Fruit fly (Drosophila melanogaster) whole organism, prepupa: ENCODE data around the gene CG32554.
A peak's percentile ranks its signal among the peaks of the same experiment; 100 is the strongest.

Source experiments
- Blimp-1 ChIP-seq: fragments of 200-800 bp; sonication (Bioruptor generic); optimal IDR thresholded peaks from 3 replicates; lab custom pipeline; 2017; ENCODE audit warnings: missing biosample characterization, missing genetic modification characterization, mild to moderate bottlenecking, moderate library complexity, missing genetic modification reagents
- CG10631 ChIP-seq: fragments of 200-800 bp; sonication (Bioruptor generic); optimal IDR thresholded peaks from 2 replicates; lab custom pipeline; 2016; ENCODE audit warnings: missing biosample characterization, missing genetic modification characterization
- CG10669 ChIP-seq: fragments of 200-800 bp; sonication (Bioruptor generic); optimal IDR thresholded peaks from 3 replicates; lab custom pipeline; 2018; ENCODE audit warnings: missing biosample characterization, mild to moderate bottlenecking, missing genetic modification characterization, moderate library complexity
- CG11294 ChIP-seq: fragments of 200-800 bp; sonication (Bioruptor generic); IDR thresholded peaks from 2 replicates; pipeline ENCODE4 v1.3.6; 2022; ENCODE audit warnings: missing biosample characterization, missing genetic modification characterization
- CG11762 ChIP-seq: fragments of 200-800 bp; sonication (Bioruptor generic); optimal IDR thresholded peaks from 3 replicates; lab custom pipeline; 2016; ENCODE audit warnings: missing biosample characterization, missing genetic modification characterization; ENCODE audit not compliant: insufficient read depth
- CG15336 ChIP-seq: fragments of 200-800 bp; sonication (Bioruptor generic); IDR thresholded peaks from 2 replicates; pipeline ENCODE4 v1.3.6; 2022; ENCODE audit warnings: missing biosample characterization, missing genetic modification characterization
- CG1621 ChIP-seq: fragments of 200-800 bp; sonication (Bioruptor generic); optimal IDR thresholded peaks from 3 replicates; lab custom pipeline; 2018; ENCODE audit warnings: missing biosample characterization, mild to moderate bottlenecking, missing genetic modification characterization
- CG16779 ChIP-seq: fragments of 200-800 bp; sonication (Bioruptor generic); optimal IDR thresholded peaks from 3 replicates; lab custom pipeline; 2017; ENCODE audit warnings: missing biosample characterization, mild to moderate bottlenecking, missing genetic modification characterization
- CG32006 ChIP-seq: fragments of 200-800 bp; sonication (Bioruptor generic); optimal IDR thresholded peaks from 3 replicates; lab custom pipeline; 2017; ENCODE audit warnings: missing biosample characterization, mild to moderate bottlenecking, missing genetic modification characterization
- CG3919 ChIP-seq: fragments of 200-800 bp; sonication (Bioruptor generic); optimal IDR thresholded peaks from 3 replicates; lab custom pipeline; 2016; ENCODE audit warnings: missing biosample characterization, missing genetic modification characterization
- CG4318 ChIP-seq: fragments of 200-800 bp; sonication (Bioruptor generic); optimal IDR thresholded peaks from 3 replicates; lab custom pipeline; 2017; ENCODE audit warnings: missing biosample characterization, mild to moderate bottlenecking, missing genetic modification characterization
- CG6163 ChIP-seq: fragments of 200-800 bp; sonication (Bioruptor generic); IDR thresholded peaks from 3 replicates; pipeline ENCODE4 v1.3.6; 2022; ENCODE audit warnings: missing biosample characterization, missing genetic modification characterization
- CG6276 ChIP-seq: fragments of 200-800 bp; sonication (Bioruptor generic); optimal IDR thresholded peaks from 2 replicates; lab custom pipeline; 2017; ENCODE audit warnings: missing biosample characterization, mild to moderate bottlenecking, missing genetic modification characterization
- CG6792 ChIP-seq: fragments of 200-800 bp; sonication (Bioruptor generic); optimal IDR thresholded peaks from 3 replicates; lab custom pipeline; 2016; ENCODE audit warnings: missing biosample characterization, missing genetic modification characterization
- CG6808 ChIP-seq: fragments of 200-800 bp; sonication (Bioruptor generic); optimal IDR thresholded peaks from 3 replicates; lab custom pipeline; 2017; ENCODE audit warnings: missing biosample characterization, missing genetic modification characterization, mild to moderate bottlenecking, moderate library complexity, missing genetic modification reagents
- CG7368 ChIP-seq: fragments of 200-800 bp; sonication (Bioruptor generic); optimal IDR thresholded peaks from 3 replicates; lab custom pipeline; 2016; ENCODE audit warnings: missing biosample characterization, missing genetic modification characterization
- CG8119 ChIP-seq: fragments of 200-800 bp; sonication (Bioruptor generic); IDR thresholded peaks from 3 replicates; pipeline ENCODE4 v1.3.6; 2022; ENCODE audit warnings: missing biosample characterization, missing genetic modification characterization
- CG8319 ChIP-seq: fragments of 200-800 bp; sonication (Bioruptor generic); optimal IDR thresholded peaks from 3 replicates; lab custom pipeline; 2016; ENCODE audit warnings: missing biosample characterization, missing genetic modification characterization
- CG8632 ChIP-seq: fragments of 200-800 bp; sonication (Bioruptor generic); optimal IDR thresholded peaks from 3 replicates; lab custom pipeline; 2016; ENCODE audit warnings: missing biosample characterization, missing genetic modification characterization
- CG9139 ChIP-seq: fragments of 200-800 bp; sonication (Bioruptor generic); optimal IDR thresholded peaks from 3 replicates; lab custom pipeline; 2017; ENCODE audit warnings: missing biosample characterization, mild to moderate bottlenecking, missing genetic modification characterization
- Eip75B ChIP-seq: fragments of 200-800 bp; sonication (Bioruptor generic); optimal IDR thresholded peaks from 3 replicates; lab custom pipeline; 2016; ENCODE audit warnings: missing biosample characterization, missing genetic modification characterization
- Eip78C ChIP-seq: fragments of 200-800 bp; sonication (Bioruptor generic); peaks from one replicate; lab custom pipeline; 2016; ENCODE audit warnings: missing biosample characterization, missing genetic modification characterization
- Eip93F ChIP-seq: fragments of 200-800 bp; sonication (Bioruptor generic); optimal IDR thresholded peaks from 2 replicates; lab custom pipeline; 2016; ENCODE audit warnings: missing biosample characterization, mild to moderate bottlenecking, missing genetic modification characterization
- Ets21C ChIP-seq: fragments of 200-800 bp; sonication (Bioruptor generic); optimal IDR thresholded peaks from 3 replicates; lab custom pipeline; 2016; ENCODE audit warnings: missing biosample characterization, missing genetic modification characterization
- Ets96B ChIP-seq: fragments of 200-800 bp; optimal IDR thresholded peaks from 2 replicates; lab custom pipeline; 2019; ENCODE audit warnings: missing biosample characterization, mild to moderate bottlenecking, missing genetic modification characterization, moderate library complexity
- Gug ChIP-seq: fragments of 200-800 bp; sonication (Bioruptor generic); IDR thresholded peaks from 2 replicates; pipeline ENCODE4 v1.3.6; 2022; ENCODE audit warnings: missing biosample characterization, missing genetic modification characterization
- Hr38 ChIP-seq: sonication (Bioruptor generic); optimal IDR thresholded peaks from 2 replicates; lab custom pipeline; 2016; ENCODE audit warnings: missing biosample characterization, missing genetic modification characterization
- Lpt ChIP-seq: fragments of 200-800 bp; sonication (Bioruptor generic); optimal IDR thresholded peaks from 3 replicates; lab custom pipeline; 2016; ENCODE audit warnings: missing biosample characterization, missing genetic modification characterization
- Met ChIP-seq: fragments of 200-800 bp; sonication (Bioruptor generic); optimal IDR thresholded peaks from 3 replicates; lab custom pipeline; 2016; ENCODE audit warnings: missing biosample characterization, missing genetic modification characterization
- Smox ChIP-seq: fragments of 200-800 bp; sonication (Bioruptor generic); optimal IDR thresholded peaks from 3 replicates; lab custom pipeline; 2016; ENCODE audit warnings: missing biosample characterization, missing genetic modification characterization
- Sox102F ChIP-seq: fragments of 200-800 bp; sonication (Bioruptor generic); optimal IDR thresholded peaks from 2 replicates; lab custom pipeline; 2016; ENCODE audit warnings: missing biosample characterization, mild to moderate bottlenecking, missing genetic modification characterization
- Sox14 ChIP-seq: fragments of 200-800 bp; sonication (Bioruptor generic); optimal IDR thresholded peaks from 3 replicates; lab custom pipeline; 2016; ENCODE audit warnings: missing biosample characterization, missing genetic modification characterization
- Sox15 ChIP-seq: fragments of 200-800 bp; sonication (Bioruptor generic); optimal IDR thresholded peaks from 3 replicates; lab custom pipeline; 2016; ENCODE audit warnings: missing biosample characterization, missing genetic modification characterization
- acj6 ChIP-seq: fragments of 200-800 bp; sonication (Bioruptor generic); optimal IDR thresholded peaks from 3 replicates; lab custom pipeline; 2016; ENCODE audit warnings: missing biosample characterization, missing genetic modification characterization
- cyc ChIP-seq: fragments of 200-800 bp; sonication (Bioruptor generic); optimal IDR thresholded peaks from 3 replicates; lab custom pipeline; 2016; ENCODE audit warnings: missing biosample characterization, missing genetic modification characterization
- dac ChIP-seq: fragments of 200-800 bp; sonication (Bioruptor generic); optimal IDR thresholded peaks from 2 replicates; lab custom pipeline; 2017; ENCODE audit warnings: missing biosample characterization, mild to moderate bottlenecking, missing genetic modification characterization
- dsx ChIP-seq: fragments of 200-800 bp; optimal IDR thresholded peaks from 3 replicates; lab custom pipeline; 2019; ENCODE audit warnings: missing biosample characterization, mild to moderate bottlenecking, missing genetic modification characterization, moderate library complexity; ENCODE audit not compliant: poor library complexity, severe bottlenecking
- esn ChIP-seq: fragments of 200-800 bp; sonication (Bioruptor generic); optimal IDR thresholded peaks from 2 replicates; lab custom pipeline; 2016; ENCODE audit warnings: missing biosample characterization, mild to moderate bottlenecking, missing genetic modification characterization, moderate library complexity
- fd59A ChIP-seq: fragments of 200-800 bp; sonication (Bioruptor generic); optimal IDR thresholded peaks from 2 replicates; lab custom pipeline; 2017; ENCODE audit warnings: missing biosample characterization, mild to moderate bottlenecking, missing genetic modification characterization, missing genetic modification reagents
- fkh ChIP-seq: fragments of 200-800 bp; sonication (Bioruptor generic); optimal IDR thresholded peaks from 3 replicates; lab custom pipeline; 2017; ENCODE audit warnings: missing biosample characterization, mild to moderate bottlenecking, missing genetic modification characterization, moderate library complexity
- lz ChIP-seq: fragments of 200-800 bp; sonication (Bioruptor generic); optimal IDR thresholded peaks from 3 replicates; lab custom pipeline; 2016; ENCODE audit warnings: missing biosample characterization, missing genetic modification characterization
- net ChIP-seq: fragments of 200-800 bp; sonication (Bioruptor generic); optimal IDR thresholded peaks from 3 replicates; lab custom pipeline; 2016; ENCODE audit warnings: missing biosample characterization, missing genetic modification characterization
- pdm3 ChIP-seq: fragments of 200-800 bp; sonication (Bioruptor generic); optimal IDR thresholded peaks from 3 replicates; lab custom pipeline; 2016; ENCODE audit warnings: missing biosample characterization, missing genetic modification characterization
- svp ChIP-seq: fragments of 200-800 bp; sonication (Bioruptor generic); peaks from one replicate; lab custom pipeline; 2016; ENCODE audit warnings: missing biosample characterization, missing genetic modification characterization
- topi ChIP-seq: fragments of 200-800 bp; sonication (Bioruptor generic); optimal IDR thresholded peaks from 3 replicates; lab custom pipeline; 2016; ENCODE audit warnings: missing biosample characterization, missing genetic modification characterization

The CG32554 gene

DNA sequence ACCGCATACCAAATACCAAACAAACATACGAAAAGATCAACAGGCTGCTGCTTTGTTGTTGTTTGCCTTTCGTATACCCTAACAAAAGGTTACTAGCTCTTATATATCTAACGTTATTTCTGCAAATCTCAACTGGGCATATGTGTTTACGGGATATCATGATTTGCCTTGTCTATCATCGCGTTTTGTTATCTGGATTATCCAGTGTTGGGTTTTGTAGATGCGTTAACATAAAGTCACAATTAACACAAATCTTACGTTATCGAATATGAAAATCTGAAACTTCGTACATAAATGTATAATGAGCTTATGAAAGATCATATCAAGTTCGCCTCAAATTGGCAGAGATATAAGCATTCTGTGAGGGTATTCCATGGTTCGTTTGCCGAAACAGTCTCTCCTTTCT lies 22.3 kb downstream of the CG32554 start (continued):
- peak; percentile 11 for TF ChIP-seq Ets21C (GFP tag; lab: Kevin White, UChicago)
- TF ChIP-seq Eip75B (GFP tag; lab: Kevin White, UChicago): peak; percentile 22
- no peak for TF ChIP-seq Eip93F
- peak; percentile 50 for TF ChIP-seq Sox14 (GFP tag; lab: Kevin White, UChicago)
- TF ChIP-seq lz (GFP tag; lab: Kevin White, UChicago): peak; percentile 63
- peak; percentile 21 for TF ChIP-seq CG6276 (GFP tag; lab: Kevin White, UChicago)
- TF ChIP-seq Lpt (GFP tag; lab: Kevin White, UChicago): no peak
- TF ChIP-seq dsx (GFP tag; lab: Kevin White, UChicago): peak; percentile 13
- TF ChIP-seq CG4318: peak; percentile 41
- TF ChIP-seq Sox102F (GFP tag; lab: Kevin White, UChicago): peak; percentile 60
- TF ChIP-seq CG9139 (GFP tag; lab: Kevin White, UChicago): no peak
- TF ChIP-seq topi: peak; percentile 76
- TF ChIP-seq esn (GFP tag; lab: Kevin White, UChicago): peak; percentile 72
- TF ChIP-seq CG6163 (GFP tag; lab: Robert Waterston, UW): no peak
- TF ChIP-seq CG11294 (GFP tag; lab: Robert Waterston, UW): no peak
- TF ChIP-seq CG6792 (GFP tag; lab: Kevin White, UChicago): peak; percentile 42
- peak; percentile 66 for TF ChIP-seq CG32006 (GFP tag; lab: Kevin White, UChicago)
- TF ChIP-seq Ets96B (tag; lab: Kevin White, UChicago): peak; percentile 63
- TF ChIP-seq CG8319 (GFP tag; lab: Kevin White, UChicago): no peak
- TF ChIP-seq CG10631 (GFP tag; lab: Kevin White, UChicago): peak; percentile 61
- TF ChIP-seq Sox15 (GFP tag; lab: Kevin White, UChicago): no peak
- peak; percentile 24 for TF ChIP-seq dac (GFP tag; lab: Kevin White, UChicago)
- TF ChIP-seq CG11762 (GFP tag; lab: Kevin White, UChicago): no peak
- no peak for TF ChIP-seq CG7368 (GFP tag; lab: Kevin White, UChicago)
- TF ChIP-seq CG3919 (GFP tag; lab: Kevin White, UChicago): peak; percentile 43
- TF ChIP-seq svp (GFP tag; lab: Kevin White, UChicago): peak; percentile 89
- TF ChIP-seq pdm3 (GFP tag; lab: Kevin White, UChicago): peak; percentile 50
- TF ChIP-seq fd59A (GFP tag; lab: Kevin White, UChicago): peak; percentile 49
- peak; percentile 3 for TF ChIP-seq CG1621 (tag; lab: Kevin White, UChicago)
- TF ChIP-seq CG10669 (GFP tag; lab: Kevin White, UChicago): peak; percentile 53
- TF ChIP-seq Smox (GFP tag; lab: Kevin White, UChicago): peak; percentile 35
- peak; percentile 65 for TF ChIP-seq fkh
- no peak for TF ChIP-seq Blimp-1 (GFP tag; lab: Kevin White, UChicago)
- TF ChIP-seq Gug (GFP tag; lab: Robert Waterston, UW): no peak
- TF ChIP-seq CG16779 (tag; lab: Kevin White, UChicago): no peak
- TF ChIP-seq, all 60 proteins: peak for 40

DNA sequence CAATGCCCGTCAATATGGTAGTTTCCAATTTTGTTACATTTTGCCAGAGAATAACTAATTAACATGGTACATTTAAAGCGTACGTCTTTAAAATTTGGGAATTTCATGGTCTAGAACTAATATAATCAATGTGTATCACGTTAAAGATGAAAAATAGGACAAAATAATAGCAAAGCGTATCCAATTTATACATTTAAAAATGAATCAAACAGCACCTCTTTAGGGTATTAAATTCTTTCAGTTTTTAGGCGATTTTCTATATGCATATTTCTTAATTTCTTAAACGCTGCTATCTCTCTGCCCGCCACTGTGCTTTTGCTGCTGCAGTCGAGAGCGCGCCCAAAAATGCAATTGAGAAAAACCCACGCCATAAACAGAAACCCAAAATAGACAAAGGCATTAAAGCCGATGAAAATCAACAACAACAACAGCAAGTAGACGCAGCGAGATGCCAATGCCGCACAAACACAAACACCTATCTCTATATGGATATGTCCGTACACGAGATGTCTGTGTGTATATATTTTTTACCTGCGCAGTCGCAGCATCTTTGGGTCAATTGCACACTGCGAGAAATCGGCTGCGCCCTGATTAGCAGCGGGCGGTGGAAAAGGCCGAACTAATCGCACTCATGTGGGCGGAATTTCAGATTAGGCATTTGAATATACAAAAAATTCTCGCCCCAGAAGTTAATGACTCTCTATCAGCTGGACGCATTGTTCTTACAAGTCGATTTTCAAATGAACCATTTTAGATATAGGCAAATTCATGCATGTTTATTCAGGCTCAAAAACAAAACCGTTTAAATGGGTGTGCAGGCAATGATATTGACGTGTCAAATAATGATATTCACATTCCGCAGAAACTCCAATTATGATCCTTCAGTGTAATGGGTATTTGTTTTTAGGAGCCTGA lies 23.1 kb downstream of the CG32554 start:
- TF ChIP-seq Met (GFP tag; lab: Kevin White, UChicago): peak; percentile 52
- peak; percentile 10 for TF ChIP-seq cyc (GFP tag; lab: Kevin White, UChicago)
- peak; percentile 65 for TF ChIP-seq CG6808 (GFP tag; lab: Kevin White, UChicago)
- no peak for TF ChIP-seq Ets21C (GFP tag; lab: Kevin White, UChicago)
- TF ChIP-seq CG6276 (GFP tag; lab: Kevin White, UChicago): peak; percentile 81
- TF ChIP-seq CG10669 (GFP tag; lab: Kevin White, UChicago): peak; percentile 49
- TF ChIP-seq Eip75B (GFP tag; lab: Kevin White, UChicago): peak; percentile 39
- TF ChIP-seq CG1621 (tag; lab: Kevin White, UChicago): peak; percentile 37
- TF ChIP-seq CG8632 (GFP tag; lab: Kevin White, UChicago): peak; percentile 54
- peak; percentile 47 for TF ChIP-seq dsx (GFP tag; lab: Kevin White, UChicago)
- no peak for TF ChIP-seq Hr38 (GFP tag; lab: Kevin White, UChicago)
- TF ChIP-seq CG16779 (tag; lab: Kevin White, UChicago): peak; percentile 50
- peak; percentile 66 for TF ChIP-seq net (GFP tag; lab: Kevin White, UChicago)
- peak; percentile 43; the same call in 1 of the 2 replicates for TF ChIP-seq Gug (GFP tag; lab: Robert Waterston, UW)
- TF ChIP-seq Sox14 (GFP tag; lab: Kevin White, UChicago): peak; percentile 46
- peak; percentile 29 for TF ChIP-seq lz (GFP tag; lab: Kevin White, UChicago)
- peak; percentile 64 for TF ChIP-seq svp (GFP tag; lab: Kevin White, UChicago)
- peak; percentile 35 for TF ChIP-seq CG10631 (GFP tag; lab: Kevin White, UChicago)
- TF ChIP-seq CG9139 (GFP tag; lab: Kevin White, UChicago): no peak
- peak; percentile 77 for TF ChIP-seq CG8119
- TF ChIP-seq pdm3 (GFP tag; lab: Kevin White, UChicago): peak; percentile 34
- TF ChIP-seq Eip78C (GFP tag; lab: Kevin White, UChicago): peak; percentile 95
- TF ChIP-seq CG15336 (GFP tag; lab: Robert Waterston, UW): peak; percentile 80
- peak; percentile 30 for TF ChIP-seq acj6 (GFP tag; lab: Kevin White, UChicago)
- peak; percentile 41 for TF ChIP-seq esn (GFP tag; lab: Kevin White, UChicago)
- peak; percentile 65 for TF ChIP-seq dac (GFP tag; lab: Kevin White, UChicago)
- TF ChIP-seq Ets96B (tag; lab: Kevin White, UChicago): peak; percentile 58
